Fruit fly (Drosophila melanogaster): ENCODE results near the gene TSG101.

DNA sequence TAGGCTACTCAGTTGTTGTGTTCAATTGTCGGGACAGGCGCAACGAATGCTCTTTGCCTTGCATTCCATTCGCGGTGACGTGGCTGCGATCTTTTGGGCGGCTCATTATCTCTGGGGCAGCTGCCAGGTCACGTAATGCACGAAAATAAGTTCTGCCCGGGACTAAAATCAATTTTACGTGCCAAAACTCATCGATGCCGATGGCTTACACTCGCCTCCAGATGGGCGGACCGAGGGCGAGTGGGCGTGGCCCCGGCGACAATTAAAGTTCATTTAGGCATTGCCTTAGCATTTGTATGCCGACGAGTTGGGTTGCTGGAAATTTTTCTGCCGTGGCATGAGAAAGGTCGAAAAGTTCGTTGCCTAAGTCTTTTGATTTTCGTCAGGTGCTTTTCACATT, 5.4 kb upstream of the TSG101 start:
- TF ChIP-seq sna (GFP tag; IDR thresholded peaks at IDR 0.05; ENCODE audit: partially characterized antibody), result no peak
- no peak for TF ChIP-seq sisA (GFP tag; IDR thresholded peaks at IDR 0.05)
- no peak for TF ChIP-seq CG4617 (GFP tag; optimal IDR thresholded peaks at IDR 0.05; ENCODE audit: borderline replicate concordance)
- no peak for TF ChIP-seq Usf (GFP tag; optimal IDR thresholded peaks at IDR 0.05)
- no peak for TF ChIP-seq NfI (GFP tag; optimal IDR thresholded peaks at IDR 0.05)
- no peak for TF ChIP-seq CG4707 (GFP tag; optimal IDR thresholded peaks at IDR 0.05)
- no peak for TF ChIP-seq zen2 (GFP tag; IDR thresholded peaks at IDR 0.05; ENCODE audit: partially characterized antibody)
- no peak for TF ChIP-seq CG6254 (GFP tag; optimal IDR thresholded peaks at IDR 0.05)
- no peak for TF ChIP-seq her (GFP tag; optimal IDR thresholded peaks at IDR 0.05)
- TF ChIP-seq bab2 (GFP tag; optimal IDR thresholded peaks at IDR 0.05), result no peak
- TF ChIP-seq HmgZ (tag; optimal IDR thresholded peaks at IDR 0.05), result no peak
- no peak for TF ChIP-seq onecut (GFP tag; IDR thresholded peaks at IDR 0.05)
- no peak for TF ChIP-seq CG15269 (tag; optimal IDR thresholded peaks at IDR 0.05)
